Worm (Caenorhabditis elegans) whole organism, L4/young adult: ENCODE results near the gene Y37E11AM.4.

Experiments
- W03F9.2 ChIP-seq: fragments of 150-350 bp; optimal IDR thresholded peaks from 2 replicates; lab custom pipeline; 2014; ENCODE audit warnings: missing biosample characterization, missing genetic modification characterization
- dao-5 ChIP-seq: sonication (generic microtip); optimal IDR thresholded peaks from 2 replicates; lab custom pipeline; 2016; ENCODE audit warnings: missing genotype, missing genetic modification characterization, moderate library complexity, missing compliant biosample characterization

DNA sequence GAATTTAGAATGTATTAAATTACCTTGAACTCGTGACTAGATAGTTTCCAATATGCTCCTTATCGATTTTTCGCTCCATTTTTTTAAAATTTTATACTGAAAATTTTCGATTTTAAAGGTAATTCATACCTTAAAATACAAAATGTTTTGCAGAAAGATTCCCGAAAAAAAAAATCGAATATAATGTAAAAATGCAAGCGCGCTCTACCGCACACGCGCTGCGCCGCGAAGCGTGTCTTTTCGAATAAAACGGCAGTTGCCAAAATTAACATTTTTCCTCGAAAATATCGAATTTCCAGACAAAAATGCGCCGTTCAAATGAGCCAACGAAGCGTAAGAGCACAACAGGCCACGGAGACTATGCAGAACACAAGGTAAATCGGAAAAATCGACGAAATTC lies 28.0 kb downstream of the Y37E11AM.4 start, which contains the start of the genes taf-6.2 and Y37E11AL.3:
- TF ChIP-seq dao-5: no peak
- TF ChIP-seq W03F9.2 (tag; lab: Kevin White, UChicago): no peak
